Worm (Caenorhabditis elegans) whole organism, L4 larva: ENCODE data around the gene F16G10.14.
A peak's percentile ranks its signal among the peaks of the same experiment; 100 is the strongest.

Experiments
- D1046.2 ChIP-seq: fragments of 200-800 bp; sonication (Bioruptor generic); IDR thresholded peaks from 2 replicates; pipeline ENCODE4 v1.3.6; 2022; ENCODE audit warnings: missing genetic modification characterization, missing compliant biosample characterization
- F49E8.2 ChIP-seq: sonication (generic microtip); optimal IDR thresholded peaks from 2 replicates; lab custom pipeline; 2016; ENCODE audit warnings: missing compliant biosample characterization, mild to moderate bottlenecking, missing genetic modification characterization, borderline replicate concordance
- T26A8.4 ChIP-seq: fragments of 200-800 bp; sonication (Bioruptor generic); IDR thresholded peaks from 2 replicates; pipeline ENCODE4 v1.3.6; 2022; ENCODE audit warnings: missing genetic modification characterization, missing compliant biosample characterization
- Y105C5A.15 ChIP-seq: fragments of 200-800 bp; sonication (Bioruptor generic); IDR thresholded peaks from 2 replicates; pipeline ENCODE4 v1.3.6; 2022; ENCODE audit warnings: missing genetic modification characterization, missing compliant biosample characterization
- Y48G9A.11 ChIP-seq: fragments of 200-800 bp; sonication (Bioruptor generic); IDR thresholded peaks from 2 replicates; pipeline ENCODE4 v1.3.6; 2022; ENCODE audit warnings: missing genetic modification reagents, missing genetic modification characterization, missing compliant biosample characterization
- Y5F2A.4 ChIP-seq: fragments of 200-800 bp; sonication (Bioruptor generic); optimal IDR thresholded peaks from 2 replicates; lab custom pipeline; 2018; ENCODE audit warnings: mild to moderate bottlenecking, missing genetic modification characterization, missing compliant biosample characterization
- Y75B8A.6 ChIP-seq: fragments of 200-800 bp; sonication (Bioruptor generic); IDR thresholded peaks from 2 replicates; pipeline ENCODE4 v1.3.6; 2022; ENCODE audit warnings: missing genetic modification reagents, missing genetic modification characterization, missing compliant biosample characterization
- ZK337.2 ChIP-seq: fragments of 200-800 bp; sonication (Bioruptor generic); IDR thresholded peaks from 2 replicates; pipeline ENCODE4 v1.3.6; 2022; ENCODE audit warnings: missing genetic modification reagents, missing genetic modification characterization, missing compliant biosample characterization
- ZK546.5 ChIP-seq, 2 experiments: sonication (generic microtip); optimal IDR thresholded peaks; 2 replicates each; lab custom pipeline; 2017; ENCODE audit warnings: missing biosample characterization in 2 of 2, missing genetic modification characterization in 2 of 2
- ama-1 ChIP-seq: fragments of 150-350 bp; optimal IDR thresholded peaks from 2 replicates; lab custom pipeline; 2014; ENCODE audit warnings: inconsistent platforms, mixed read lengths
- attf-4 ChIP-seq: sonication (generic microtip); optimal IDR thresholded peaks from 3 replicates; lab custom pipeline; 2017; ENCODE audit warnings: missing biosample characterization, missing genetic modification characterization
- ceh-20 ChIP-seq: fragments of 200-800 bp; sonication (Bioruptor generic); IDR thresholded peaks from 2 replicates; pipeline ENCODE4 v1.3.6; 2022; ENCODE audit warnings: missing genetic modification reagents, missing genetic modification characterization, missing compliant biosample characterization
- ceh-28 ChIP-seq: fragments of 150-350 bp; optimal IDR thresholded peaks from 2 replicates; lab custom pipeline; 2014; ENCODE audit warnings: missing biosample characterization, missing genetic modification reagents, missing genetic modification characterization
- ceh-62 ChIP-seq: sonication (generic microtip); optimal IDR thresholded peaks from 2 replicates; lab custom pipeline; 2017; ENCODE audit warnings: missing biosample characterization, missing genetic modification characterization
- ces-1 ChIP-seq: fragments of 150-350 bp; sonication (generic microtip); optimal IDR thresholded peaks from 4 replicates; lab custom pipeline; 2014; ENCODE audit warnings: missing biosample characterization, missing genetic modification reagents, missing genetic modification characterization
- cey-2 ChIP-seq: sonication (generic microtip); optimal IDR thresholded peaks from 3 replicates; lab custom pipeline; 2017; ENCODE audit warnings: missing genetic modification characterization, mild to moderate bottlenecking, missing compliant biosample characterization, antibody characterized with exemption, borderline replicate concordance; ENCODE audit not compliant: insufficient read depth
- ctbp-1 ChIP-seq: fragments of 200-800 bp; sonication (Bioruptor generic); IDR thresholded peaks from 2 replicates; pipeline ENCODE4 v1.3.6; 2022; ENCODE audit warnings: missing genetic modification reagents, missing genetic modification characterization, missing compliant biosample characterization
- daf-16 ChIP-seq, 3 experiments: sonication (generic microtip); optimal IDR thresholded peaks; 2 replicates each; lab custom pipeline; 2016 to 2017; ENCODE audit warnings: missing genetic modification characterization in 3 of 3, missing genetic modification reagents in 3 of 3, mild to moderate bottlenecking in 2 of 3, missing compliant biosample characterization in 2 of 3, missing biosample characterization in 1 of 3, moderate library complexity in 1 of 3
- daf-19 ChIP-seq: fragments of 200-800 bp; sonication (Bioruptor generic); conservative IDR thresholded peaks from 2 replicates; pipeline ENCODE4 v1.3.6; 2022; ENCODE audit warnings: missing genetic modification characterization, missing compliant biosample characterization
- daf-8 ChIP-seq: fragments of 200-800 bp; sonication (Bioruptor generic); IDR thresholded peaks from 2 replicates; pipeline ENCODE4 v1.3.6; 2022; ENCODE audit warnings: missing genetic modification characterization, missing compliant biosample characterization
- dpl-1 ChIP-seq: fragments of 150-350 bp; optimal IDR thresholded peaks from 2 replicates; lab custom pipeline; 2014; ENCODE audit warnings: missing biosample characterization, missing genetic modification reagents, missing genetic modification characterization
- egl-27 ChIP-seq: sonication (generic microtip); optimal IDR thresholded peaks from 3 replicates; lab custom pipeline; 2017; ENCODE audit warnings: missing biosample characterization, missing genetic modification reagents, missing genetic modification characterization
- hif-1 ChIP-seq, 2 experiments: sonication (generic microtip); optimal IDR thresholded peaks; 2 replicates each; lab custom pipeline; 2016 to 2017; ENCODE audit warnings: missing compliant biosample characterization in 2 of 2, missing genetic modification characterization in 2 of 2, missing genetic modification reagents in 2 of 2, missing genotype in 2 of 2, mild to moderate bottlenecking in 1 of 2
- hlh-30 ChIP-seq: sonication (generic microtip); optimal IDR thresholded peaks from 2 replicates; lab custom pipeline; 2017; ENCODE audit warnings: antibody characterized with exemption, mild to moderate bottlenecking, missing genetic modification characterization, missing compliant biosample characterization; ENCODE audit not compliant: insufficient read depth
- jun-1 ChIP-seq: fragments of 150-350 bp; optimal IDR thresholded peaks from 2 replicates; lab custom pipeline; 2014; ENCODE audit warnings: missing biosample characterization, missing genetic modification reagents, missing genetic modification characterization
- lin-1 ChIP-seq: fragments of 200-800 bp; sonication (Bioruptor generic); IDR thresholded peaks from 2 replicates; pipeline ENCODE4 v1.3.6; 2022; ENCODE audit warnings: missing genetic modification reagents, missing genetic modification characterization, missing compliant biosample characterization
- lin-15B ChIP-seq: fragments of 150-350 bp; sonication (generic microtip); optimal IDR thresholded peaks from 3 replicates; lab custom pipeline; 2014; ENCODE audit warnings: missing biosample characterization, missing genetic modification characterization
- lin-29 ChIP-seq: fragments of 200-800 bp; sonication (Bioruptor generic); IDR thresholded peaks from 2 replicates; pipeline ENCODE4 v1.3.6; 2022; ENCODE audit warnings: missing genetic modification reagents, missing genetic modification characterization, missing compliant biosample characterization
- lin-38 ChIP-seq: fragments of 200-800 bp; sonication (Bioruptor generic); IDR thresholded peaks from 2 replicates; pipeline ENCODE4 v1.3.6; 2022; ENCODE audit warnings: missing genetic modification reagents, missing genetic modification characterization, missing compliant biosample characterization
- madf-5 ChIP-seq, 2 experiments: fragments of 200-800 bp; sonication (Bioruptor generic); IDR thresholded peaks; 2 replicates each; pipeline ENCODE4 v1.3.6; 2022; ENCODE audit warnings: missing compliant biosample characterization in 2 of 2, missing genetic modification characterization in 2 of 2
- mdl-1 ChIP-seq, 2 experiments: fragments of 150-350 bp in 1 of 2; sonication (generic microtip) in 1 of 2; optimal IDR thresholded peaks; 2 replicates each; lab custom pipeline; 2014 to 2017; ENCODE audit warnings: missing biosample characterization in 2 of 2, missing genetic modification characterization in 2 of 2
- mep-1 ChIP-seq: fragments of 150-350 bp; sonication (generic microtip); optimal IDR thresholded peaks from 3 replicates; lab custom pipeline; 2014; ENCODE audit warnings: missing biosample characterization, missing genetic modification characterization
- mes-2 ChIP-seq: sonication (generic microtip); optimal IDR thresholded peaks from 2 replicates; lab custom pipeline; 2016; ENCODE audit warnings: missing genotype, mild to moderate bottlenecking, missing genetic modification characterization, missing compliant biosample characterization; ENCODE audit not compliant: poor library complexity, severe bottlenecking
- mxl-2 ChIP-seq: fragments of 200-800 bp; sonication (Bioruptor generic); conservative IDR thresholded peaks from 2 replicates; pipeline ENCODE4 v1.3.6; 2022; ENCODE audit warnings: missing genetic modification reagents, missing genetic modification characterization, missing compliant biosample characterization
- nhr-10 ChIP-seq: fragments of 150-350 bp; optimal IDR thresholded peaks from 2 replicates; lab custom pipeline; 2014; ENCODE audit warnings: missing biosample characterization, missing genetic modification characterization
- nhr-102 ChIP-seq: sonication (generic microtip); optimal IDR thresholded peaks from 2 replicates; lab custom pipeline; 2016; ENCODE audit warnings: mild to moderate bottlenecking, missing genetic modification characterization, moderate library complexity, missing compliant biosample characterization
- nhr-237 ChIP-seq: sonication (generic microtip); optimal IDR thresholded peaks from 2 replicates; lab custom pipeline; 2017; ENCODE audit warnings: missing biosample characterization, missing genetic modification characterization
- nhr-28 ChIP-seq: fragments of 150-350 bp; optimal IDR thresholded peaks from 2 replicates; lab custom pipeline; 2014; ENCODE audit warnings: missing biosample characterization, missing genetic modification characterization
- nhr-41 ChIP-seq: fragments of 200-800 bp; sonication (Bioruptor generic); IDR thresholded peaks from 2 replicates; pipeline ENCODE4 v1.3.6; 2022; ENCODE audit warnings: missing genetic modification reagents, missing genetic modification characterization, missing compliant biosample characterization
- nhr-42 ChIP-seq: fragments of 200-800 bp; sonication (Bioruptor generic); IDR thresholded peaks from 2 replicates; pipeline ENCODE4 v1.3.6; 2022; ENCODE audit warnings: missing genetic modification characterization, missing compliant biosample characterization
- nhr-48 ChIP-seq: sonication (generic microtip); optimal IDR thresholded peaks from 2 replicates; lab custom pipeline; 2016; ENCODE audit warnings: mild to moderate bottlenecking, missing genetic modification characterization, missing compliant biosample characterization
- nhr-6 ChIP-seq: fragments of 150-350 bp; optimal IDR thresholded peaks from 2 replicates; lab custom pipeline; 2014; ENCODE audit warnings: missing biosample characterization, missing genetic modification characterization
- sdz-12 ChIP-seq: fragments of 200-800 bp; sonication (Bioruptor generic); optimal IDR thresholded peaks from 2 replicates; lab custom pipeline; 2018; ENCODE audit warnings: mild to moderate bottlenecking, missing genetic modification characterization, missing compliant biosample characterization
- set-16 ChIP-seq: fragments of 200-800 bp; sonication (Bioruptor generic); IDR thresholded peaks from 2 replicates; pipeline ENCODE4 v1.3.6; 2022; ENCODE audit warnings: missing genetic modification reagents, missing genetic modification characterization, missing compliant biosample characterization
- tra-1 ChIP-seq: fragments of 200-800 bp; sonication (Bioruptor generic); IDR thresholded peaks from 2 replicates; pipeline ENCODE4 v1.3.6; 2022; ENCODE audit warnings: missing genetic modification reagents, missing genetic modification characterization, missing compliant biosample characterization
- unc-39 ChIP-seq: sonication (generic microtip); optimal IDR thresholded peaks from 2 replicates; lab custom pipeline; 2017; ENCODE audit warnings: missing biosample characterization, missing genetic modification characterization
- zag-1 ChIP-seq: fragments of 150-350 bp; optimal IDR thresholded peaks from 2 replicates; lab custom pipeline; 2014; ENCODE audit warnings: missing biosample characterization, missing genetic modification characterization
- zfp-2 ChIP-seq: sonication (generic microtip); optimal IDR thresholded peaks from 2 replicates; lab custom pipeline; 2016; ENCODE audit warnings: mild to moderate bottlenecking, missing genetic modification characterization, missing compliant biosample characterization
- zip-2 ChIP-seq: fragments of 150-350 bp; optimal IDR thresholded peaks from 2 replicates; lab custom pipeline; 2014; ENCODE audit warnings: missing biosample characterization, missing genetic modification characterization
- ztf-11 ChIP-seq: fragments of 150-350 bp; optimal IDR thresholded peaks from 2 replicates; lab custom pipeline; 2014; ENCODE audit warnings: missing biosample characterization, missing genetic modification characterization

Gene F16G10.14

DNA sequence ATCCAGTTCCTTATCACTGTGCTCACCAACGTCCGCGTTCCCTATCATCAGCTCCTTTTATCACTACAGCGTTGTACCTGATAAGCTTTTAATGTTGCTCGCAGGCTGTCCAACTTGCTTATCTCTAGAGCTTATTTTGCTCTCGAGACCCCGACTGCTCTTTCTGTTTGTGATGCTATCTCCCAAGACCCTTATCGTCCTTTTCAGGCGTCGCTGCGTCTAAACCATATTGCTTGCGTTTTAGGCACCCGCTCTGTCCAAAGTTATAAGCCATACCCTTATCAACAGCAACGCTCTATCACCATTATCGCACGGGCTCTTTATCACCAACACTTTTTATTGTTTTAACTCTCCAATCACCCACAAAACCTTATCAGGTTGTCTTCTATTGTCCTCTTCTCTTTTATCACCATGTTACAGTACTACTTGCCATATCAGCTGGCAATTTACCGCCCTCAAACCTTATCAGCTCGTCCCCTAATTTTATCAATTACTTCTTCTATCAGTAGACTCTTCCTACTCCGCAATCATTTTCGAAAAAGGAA, 20.2 kb downstream of the F16G10.14 start (continued):
- TF ChIP-seq daf-16 (GFP tag; optimal IDR thresholded peaks at IDR 0.05; lab: Kevin White, UChicago), result peak in 1 of 2 experiments; percentile 98
- TF ChIP-seq daf-16 (tag; optimal IDR thresholded peaks at IDR 0.05; lab: Kevin White, UChicago), result peak; percentile 94
- no peak for TF ChIP-seq ces-1 (GFP tag; lab: Kevin White, UChicago)
- no peak for TF ChIP-seq egl-27 (tag; lab: Kevin White, UChicago)
- TF ChIP-seq sdz-12 (GFP tag; lab: Kevin White, UChicago), result no peak
- TF ChIP-seq nhr-10 (tag; lab: Kevin White, UChicago), result peak; percentile 60
- no peak for TF ChIP-seq daf-8 (GFP tag; lab: Robert Waterston, UW)
- peak; percentile 98 for TF ChIP-seq lin-1
- no peak for TF ChIP-seq ctbp-1 (GFP tag; lab: Robert Waterston, UW)
- TF ChIP-seq D1046.2 (GFP tag; lab: Robert Waterston, UW), result no peak
- no peak for TF ChIP-seq nhr-237 (tag; lab: Kevin White, UChicago)
- TF ChIP-seq tra-1, result peak; percentile 98
- no peak for TF ChIP-seq lin-29
- peak; percentile 95 for TF ChIP-seq nhr-28 (tag; lab: Kevin White, UChicago)
- no peak for TF ChIP-seq unc-39
- no peak for TF ChIP-seq ztf-11 (tag; lab: Kevin White, UChicago)
- peak; percentile 84; the same call in 1 of the 2 replicates for TF ChIP-seq ceh-20
- no peak for TF ChIP-seq set-16
- TF ChIP-seq T26A8.4, result peak; percentile 55; the same call in 1 of the 2 replicates
- no peak for TF ChIP-seq lin-15B (tag; lab: Kevin White, UChicago)
- no peak for TF ChIP-seq Y5F2A.4 (GFP tag; lab: Kevin White, UChicago)
- no peak for TF ChIP-seq mes-2
- peak; percentile 51 for TF ChIP-seq nhr-6
- TF ChIP-seq lin-38, result no peak; the same call in 1 of the 2 replicates
- no peak for TF ChIP-seq F49E8.2 (tag; lab: Kevin White, UChicago)
- TF ChIP-seq nhr-42 (GFP tag; lab: Robert Waterston, UW), result peak; percentile 81
- TF ChIP-seq daf-19 (GFP tag; lab: Robert Waterston, UW), result no peak
- no peak for TF ChIP-seq hif-1 (tag; optimal IDR thresholded peaks at IDR 0.05; lab: Kevin White, UChicago)
- TF ChIP-seq hlh-30 (tag; lab: Kevin White, UChicago), result no peak
- TF ChIP-seq madf-5 (GFP tag; IDR thresholded peaks at IDR 0.05; lab: Robert Waterston, UW), result no peak
- TF ChIP-seq cey-2 (tag; lab: Kevin White, UChicago), result peak; percentile 93
- no peak for TF ChIP-seq Y105C5A.15 (GFP tag; lab: Robert Waterston, UW)
- TF ChIP-seq jun-1 (tag; lab: Kevin White, UChicago), result peak; percentile 95
- peak in 1 of 2 experiments; percentile 30 for TF ChIP-seq mdl-1 (tag; optimal IDR thresholded peaks at IDR 0.05; lab: Kevin White, UChicago)
- no peak for TF ChIP-seq mxl-2 (GFP tag; lab: Robert Waterston, UW)
- 0 out of 2 replicates have a peak, but pooled peaks have one; percentile 31 for TF ChIP-seq ZK337.2 (GFP tag; lab: Robert Waterston, UW)
- TF ChIP-seq Y48G9A.11 (GFP tag; lab: Robert Waterston, UW), result no peak
- TF ChIP-seq zip-2 (tag; lab: Kevin White, UChicago), result no peak
- no peak for TF ChIP-seq zag-1 (tag; lab: Kevin White, UChicago)
- peak; percentile 58; the same call in 1 of the 2 replicates for TF ChIP-seq Y75B8A.6
- no peak for TF ChIP-seq ceh-62 (tag; lab: Kevin White, UChicago)
- no peak for TF ChIP-seq mep-1 (tag; lab: Kevin White, UChicago)
- TF ChIP-seq nhr-41 (GFP tag; lab: Robert Waterston, UW), result peak; percentile 93
- TF ChIP-seq ama-1 (lab: Kevin White, UChicago), result no peak
- TF ChIP-seq dpl-1 (GFP tag; lab: Kevin White, UChicago), result peak; percentile 35
- peak; percentile 97 for TF ChIP-seq nhr-102 (tag; lab: Kevin White, UChicago)
- TF ChIP-seq attf-4 (tag; lab: Kevin White, UChicago), result no peak
- peak; percentile 95 for TF ChIP-seq nhr-48
- no peak for TF ChIP-seq zfp-2
- TF ChIP-seq ZK546.5 (tag; optimal IDR thresholded peaks at IDR 0.05; lab: Kevin White, UChicago), result no peak
- TF ChIP-seq ceh-28 (tag; lab: Kevin White, UChicago), result no peak
